Worm (Caenorhabditis elegans) whole organism, late embryonic: ENCODE data around the gene ppk-2.

Experiments used
- C08G9.2 ChIP-seq: sonication (generic microtip); optimal IDR thresholded peaks from 2 replicates; lab custom pipeline; 2016; ENCODE audit warnings: mild to moderate bottlenecking, missing genetic modification characterization, moderate library complexity, missing compliant biosample characterization
- T23F11.4 ChIP-seq: fragments of 200-800 bp; sonication (Bioruptor generic); optimal IDR thresholded peaks from 2 replicates; lab custom pipeline; 2018; ENCODE audit warnings: mild to moderate bottlenecking, missing genetic modification characterization, missing compliant biosample characterization
- Y22D7AL.16 ChIP-seq: sonication (generic microtip); optimal IDR thresholded peaks from 2 replicates; lab custom pipeline; 2016; ENCODE audit warnings: missing genetic modification characterization, missing compliant biosample characterization
- ahr-1 ChIP-seq: sonication (generic microtip); optimal IDR thresholded peaks from 2 replicates; lab custom pipeline; 2016; ENCODE audit warnings: missing genetic modification characterization, missing compliant biosample characterization
- ama-1 ChIP-seq: fragments of 150-350 bp; optimal IDR thresholded peaks from 2 replicates; lab custom pipeline; 2014
- ceh-14 ChIP-seq: sonication (generic microtip); optimal IDR thresholded peaks from 2 replicates; lab custom pipeline; 2016; ENCODE audit warnings: missing genotype, missing genetic modification characterization, missing compliant biosample characterization
- ceh-19 ChIP-seq: fragments of 200-800 bp; sonication (Bioruptor generic); optimal IDR thresholded peaks from 2 replicates; lab custom pipeline; 2018; ENCODE audit warnings: mild to moderate bottlenecking, missing genetic modification characterization, missing compliant biosample characterization
- ceh-2 ChIP-seq: sonication (generic microtip); optimal IDR thresholded peaks from 2 replicates; lab custom pipeline; 2016; ENCODE audit warnings: missing genotype, missing genetic modification characterization, missing compliant biosample characterization
- ceh-30 ChIP-seq: fragments of 150-350 bp; optimal IDR thresholded peaks from 2 replicates; lab custom pipeline; 2014; ENCODE audit warnings: missing biosample characterization, missing genetic modification characterization
- ceh-31 ChIP-seq: sonication (generic microtip); optimal IDR thresholded peaks from 2 replicates; lab custom pipeline; 2016; ENCODE audit warnings: missing genetic modification characterization, missing compliant biosample characterization
- ceh-34 ChIP-seq: sonication (generic microtip); optimal IDR thresholded peaks from 2 replicates; lab custom pipeline; 2016; ENCODE audit warnings: mild to moderate bottlenecking, missing genetic modification characterization, missing compliant biosample characterization
- ceh-45 ChIP-seq: fragments of 200-800 bp; sonication (Bioruptor generic); IDR thresholded peaks from 2 replicates; pipeline ENCODE4 v1.3.6; 2022; ENCODE audit warnings: missing genetic modification reagents, missing genetic modification characterization, missing compliant biosample characterization
- ceh-48 ChIP-seq: sonication (generic microtip); optimal IDR thresholded peaks from 2 replicates; lab custom pipeline; 2016; ENCODE audit warnings: missing genetic modification characterization, inconsistent platforms, missing compliant biosample characterization
- ceh-6 ChIP-seq: fragments of 200-800 bp; sonication (Bioruptor generic); optimal IDR thresholded peaks from 2 replicates; lab custom pipeline; 2018; ENCODE audit warnings: mild to moderate bottlenecking, missing genetic modification characterization, missing compliant biosample characterization
- ceh-9 ChIP-seq: sonication (generic microtip); optimal IDR thresholded peaks from 2 replicates; lab custom pipeline; 2016; ENCODE audit warnings: mild to moderate bottlenecking, missing genetic modification characterization, inconsistent platforms, missing compliant biosample characterization
- che-1 ChIP-seq: sonication (generic microtip); optimal IDR thresholded peaks from 2 replicates; lab custom pipeline; 2016; ENCODE audit warnings: mild to moderate bottlenecking, missing genetic modification characterization, missing compliant biosample characterization
- eyg-1 ChIP-seq: sonication (generic microtip); optimal IDR thresholded peaks from 2 replicates; lab custom pipeline; 2016; ENCODE audit warnings: missing genotype, missing genetic modification characterization, missing compliant biosample characterization
- fax-1 ChIP-seq: sonication (generic microtip); optimal IDR thresholded peaks from 2 replicates; lab custom pipeline; 2016; ENCODE audit warnings: missing genotype, missing genetic modification characterization, missing compliant biosample characterization
- fkh-10 ChIP-seq: fragments of 150-350 bp; optimal IDR thresholded peaks from 2 replicates; lab custom pipeline; 2014; ENCODE audit warnings: missing biosample characterization, missing genetic modification reagents, missing genetic modification characterization
- fkh-6 ChIP-seq: sonication (generic microtip); optimal IDR thresholded peaks from 2 replicates; lab custom pipeline; 2016; ENCODE audit warnings: missing genetic modification characterization, missing compliant biosample characterization
- hlh-15 ChIP-seq: sonication (generic microtip); optimal IDR thresholded peaks from 2 replicates; lab custom pipeline; 2016; ENCODE audit warnings: missing genetic modification characterization, missing compliant biosample characterization
- hlh-30 ChIP-seq: sonication (generic microtip); optimal IDR thresholded peaks from 2 replicates; lab custom pipeline; 2017; ENCODE audit warnings: antibody characterized with exemption, missing genetic modification characterization, missing compliant biosample characterization; ENCODE audit not compliant: insufficient read depth
- hlh-8 ChIP-seq: sonication (generic microtip); optimal IDR thresholded peaks from 2 replicates; lab custom pipeline; 2016; ENCODE audit warnings: missing genotype, missing genetic modification characterization, missing compliant biosample characterization
- lim-6 ChIP-seq: sonication (generic microtip); optimal IDR thresholded peaks from 2 replicates; lab custom pipeline; 2016; ENCODE audit warnings: missing genetic modification characterization, missing compliant biosample characterization
- madf-2 ChIP-seq: sonication (generic microtip); optimal IDR thresholded peaks from 2 replicates; lab custom pipeline; 2017; ENCODE audit warnings: missing genetic modification characterization, missing compliant biosample characterization
- nfya-1 ChIP-seq: sonication (generic microtip); optimal IDR thresholded peaks from 2 replicates; lab custom pipeline; 2017; ENCODE audit warnings: missing genetic modification characterization, mild to moderate bottlenecking, missing compliant biosample characterization, antibody characterized with exemption, moderate library complexity
- nhr-11 ChIP-seq: fragments of 150-350 bp; optimal IDR thresholded peaks from 2 replicates; lab custom pipeline; 2014; ENCODE audit warnings: missing biosample characterization, missing genetic modification characterization
- nhr-232 ChIP-seq: sonication (generic microtip); optimal IDR thresholded peaks from 2 replicates; lab custom pipeline; 2016; ENCODE audit warnings: missing genetic modification characterization, missing compliant biosample characterization
- npax-4 ChIP-seq: sonication (generic microtip); optimal IDR thresholded peaks from 2 replicates; lab custom pipeline; 2016; ENCODE audit warnings: missing genetic modification characterization, missing compliant biosample characterization
- odd-2 ChIP-seq: sonication (generic microtip); optimal IDR thresholded peaks from 2 replicates; lab custom pipeline; 2017; ENCODE audit warnings: antibody characterized with exemption, mild to moderate bottlenecking, missing genetic modification characterization, missing compliant biosample characterization
- pag-3 ChIP-seq: sonication (generic microtip); optimal IDR thresholded peaks from 2 replicates; lab custom pipeline; 2016; ENCODE audit warnings: missing compliant biosample characterization, missing genetic modification characterization, borderline replicate concordance
- pax-1 ChIP-seq: fragments of 150-350 bp; optimal IDR thresholded peaks from 2 replicates; lab custom pipeline; 2014; ENCODE audit warnings: missing biosample characterization, missing genetic modification characterization
- pha-2 ChIP-seq: sonication (generic microtip); optimal IDR thresholded peaks from 2 replicates; lab custom pipeline; 2017; ENCODE audit warnings: mild to moderate bottlenecking, missing genetic modification characterization, missing compliant biosample characterization
- pha-4 ChIP-seq: fragments of 150-350 bp; optimal IDR thresholded peaks from 2 replicates; lab custom pipeline; 2018; ENCODE audit warnings: missing biosample characterization, missing genetic modification reagents, missing genetic modification characterization
- pqm-1 ChIP-seq: sonication (generic microtip); optimal IDR thresholded peaks from 2 replicates; lab custom pipeline; 2016; ENCODE audit warnings: missing genetic modification characterization, missing compliant biosample characterization
- pros-1 ChIP-seq: fragments of 150-350 bp; optimal IDR thresholded peaks from 2 replicates; lab custom pipeline; 2014; ENCODE audit warnings: missing biosample characterization, missing genetic modification reagents, missing genetic modification characterization
- ref-2 ChIP-seq: sonication (generic microtip); optimal IDR thresholded peaks from 2 replicates; lab custom pipeline; 2016; ENCODE audit warnings: missing genetic modification characterization, missing compliant biosample characterization
- rnt-1 ChIP-seq: sonication (generic microtip); optimal IDR thresholded peaks from 2 replicates; lab custom pipeline; 2016; ENCODE audit warnings: missing genetic modification characterization, missing compliant biosample characterization
- sdc-2 ChIP-seq: sonication (generic microtip); optimal IDR thresholded peaks from 2 replicates; lab custom pipeline; 2016; ENCODE audit warnings: missing genotype, missing genetic modification characterization, missing compliant biosample characterization
- sox-4 ChIP-seq: sonication (generic microtip); optimal IDR thresholded peaks from 2 replicates; lab custom pipeline; 2017; ENCODE audit warnings: mild to moderate bottlenecking, missing genetic modification characterization, inconsistent platforms, missing compliant biosample characterization
- tbx-2 ChIP-seq: sonication (generic microtip); optimal IDR thresholded peaks from 2 replicates; lab custom pipeline; 2016; ENCODE audit warnings: missing genetic modification characterization, missing compliant biosample characterization
- tbx-7 ChIP-seq: sonication (generic microtip); optimal IDR thresholded peaks from 2 replicates; lab custom pipeline; 2016; ENCODE audit warnings: missing genotype, missing genetic modification characterization, missing compliant biosample characterization
- unc-3 ChIP-seq, 2 experiments: fragments of 200-800 bp in 1 of 2; sonication (Bioruptor generic) in 1 of 2; sonication (generic microtip) in 1 of 2; conservative IDR thresholded peaks in 1 of 2; optimal IDR thresholded peaks in 1 of 2; 2 replicates each; pipeline versions ENCODE4 v1.3.6 to Lab custom; 2016 to 2022; ENCODE audit warnings: missing compliant biosample characterization in 2 of 2, missing genetic modification characterization in 2 of 2, missing genetic modification reagents in 1 of 2
- unc-42 ChIP-seq: sonication (generic microtip); optimal IDR thresholded peaks from 2 replicates; lab custom pipeline; 2016; ENCODE audit warnings: missing genotype, missing genetic modification characterization, missing compliant biosample characterization
- unc-55 ChIP-seq: sonication (generic microtip); optimal IDR thresholded peaks from 2 replicates; lab custom pipeline; 2017; ENCODE audit warnings: missing biosample characterization, missing genetic modification reagents, missing genetic modification characterization
- unc-86 ChIP-seq: sonication (generic microtip); optimal IDR thresholded peaks from 2 replicates; lab custom pipeline; 2016; ENCODE audit warnings: missing genetic modification characterization, missing compliant biosample characterization
- zip-5 ChIP-seq: sonication (generic microtip); optimal IDR thresholded peaks from 2 replicates; lab custom pipeline; 2016; ENCODE audit warnings: missing genetic modification characterization, missing compliant biosample characterization
- ztf-16 ChIP-seq: sonication (generic microtip); optimal IDR thresholded peaks from 2 replicates; lab custom pipeline; 2017; ENCODE audit warnings: missing genetic modification characterization, missing compliant biosample characterization

ppk-2 gene

DNA sequence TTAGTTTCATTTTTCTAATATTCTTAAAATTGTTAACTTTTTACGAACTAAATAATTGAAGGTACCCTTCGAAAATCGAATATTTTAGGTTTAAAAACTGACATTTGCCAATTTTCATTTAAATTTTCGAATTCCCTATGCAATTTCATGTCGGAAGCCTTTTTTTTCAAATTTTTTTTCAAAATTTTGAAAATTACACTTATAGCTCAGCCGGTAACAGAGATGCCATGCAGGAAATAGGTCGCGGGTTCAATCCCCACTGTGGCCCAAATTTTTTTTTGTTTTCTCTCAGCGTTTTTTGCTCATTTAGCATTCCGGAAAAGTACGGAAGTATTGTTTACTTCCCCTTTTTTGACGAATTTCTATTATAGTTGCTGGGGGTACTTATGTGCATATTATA lies 27.3 kb downstream of the ppk-2 start:
- no peak for TF ChIP-seq ceh-45 (GFP tag; lab: Robert Waterston, UW)
- TF ChIP-seq ceh-9 (tag; lab: Kevin White, UChicago), result no peak
- no peak for TF ChIP-seq nhr-11 (tag; lab: Kevin White, UChicago)
- TF ChIP-seq ceh-14 (tag; lab: Kevin White, UChicago), result no peak
- no peak for TF ChIP-seq nhr-232
- no peak for TF ChIP-seq pha-2
- TF ChIP-seq unc-55 (GFP tag; lab: Kevin White, UChicago), result no peak
- no peak for TF ChIP-seq odd-2
- TF ChIP-seq lim-6 (tag; lab: Kevin White, UChicago), result no peak
- TF ChIP-seq fkh-10, result no peak
- no peak for TF ChIP-seq eyg-1 (tag; lab: Kevin White, UChicago)
- TF ChIP-seq pqm-1 (tag; lab: Kevin White, UChicago), result no peak
- no peak for TF ChIP-seq pax-1 (tag; lab: Kevin White, UChicago)
- TF ChIP-seq ceh-19, result no peak
- TF ChIP-seq pha-4 (tag; lab: Kevin White, UChicago), result no peak
- no peak for TF ChIP-seq ceh-48 (tag; lab: Kevin White, UChicago)
- TF ChIP-seq unc-86 (tag; lab: Kevin White, UChicago), result no peak
- TF ChIP-seq ref-2 (tag; lab: Kevin White, UChicago), result no peak

DNA sequence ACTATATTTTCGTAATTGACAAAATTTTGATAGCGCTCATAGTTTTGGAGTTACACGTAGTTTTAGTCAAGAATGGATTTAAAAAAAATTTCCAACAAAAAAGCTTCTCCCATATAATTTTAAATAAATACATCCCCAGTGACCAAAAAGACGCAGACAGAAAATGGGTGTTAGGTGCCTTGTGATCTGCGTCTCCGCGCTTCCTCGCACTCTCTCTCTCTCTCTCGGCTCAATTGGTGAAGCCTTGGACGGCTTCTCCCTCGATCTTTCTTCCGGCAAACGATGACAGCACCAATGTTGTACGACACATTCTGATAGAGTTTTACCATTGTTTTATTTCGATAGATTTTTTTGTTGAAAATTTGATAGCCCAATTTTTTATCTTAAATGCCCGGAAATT lies 27.9 kb downstream of the ppk-2 start:
- TF ChIP-seq sdc-2 (tag; lab: Kevin White, UChicago) (no peak), sox-4 (tag; lab: Kevin White, UChicago) (no peak), hlh-30 (tag; lab: Kevin White, UChicago) (peak; percentile 5), nhr-11 (tag; lab: Kevin White, UChicago) (no peak), hlh-15 (tag; lab: Kevin White, UChicago) (no peak), pax-1 (tag; lab: Kevin White, UChicago) (no peak), ceh-14 (tag; lab: Kevin White, UChicago) (no peak), madf-2 (tag; lab: Kevin White, UChicago) (no peak), ceh-2 (tag; lab: Kevin White, UChicago) (no peak), Y22D7AL.16 (no peak), tbx-2 (tag; lab: Kevin White, UChicago) (no peak), T23F11.4 (GFP tag; lab: Kevin White, UChicago) (no peak), ceh-19 (no peak), unc-86 (tag; lab: Kevin White, UChicago) (no peak), unc-42 (peak; percentile 15), pha-2 (no peak), ama-1 (no peak), ahr-1 (tag; lab: Kevin White, UChicago) (no peak), pag-3 (tag; lab: Kevin White, UChicago) (no peak), zip-5 (no peak), rnt-1 (tag; lab: Kevin White, UChicago) (no peak), nfya-1 (tag; lab: Kevin White, UChicago) (peak; percentile 4), unc-3 (GFP tag; conservative IDR thresholded peaks at IDR 0.05; lab: Robert Waterston, UW) (no peak), unc-3 (tag; optimal IDR thresholded peaks at IDR 0.05; lab: Kevin White, UChicago) (no peak), ceh-31 (tag; lab: Kevin White, UChicago) (peak; percentile 20)

DNA sequence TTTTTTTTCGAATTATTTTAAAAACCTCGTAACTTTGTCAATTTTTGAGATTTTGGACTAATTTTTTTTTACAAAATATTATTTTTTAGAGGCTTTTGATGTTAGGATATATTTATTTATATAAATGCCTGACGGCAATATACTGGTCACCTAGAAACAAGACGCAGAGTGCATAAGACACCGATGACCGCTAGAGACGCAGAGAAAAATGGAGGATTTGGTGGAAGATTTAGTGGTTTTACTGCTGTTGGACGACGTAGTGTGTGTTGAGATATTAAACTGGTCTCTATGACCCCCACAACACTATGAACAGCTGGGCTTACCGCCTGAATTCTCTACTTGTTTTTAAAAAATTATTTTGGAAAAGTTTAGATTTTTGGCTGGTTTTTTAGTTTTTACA lies 30.0 kb downstream of the ppk-2 start:
- peak; percentile 24 for TF ChIP-seq nfya-1 (tag; lab: Kevin White, UChicago)
- peak; percentile 63 for TF ChIP-seq unc-55 (GFP tag; lab: Kevin White, UChicago)
- TF ChIP-seq ztf-16 (tag; lab: Kevin White, UChicago), result no peak

DNA sequence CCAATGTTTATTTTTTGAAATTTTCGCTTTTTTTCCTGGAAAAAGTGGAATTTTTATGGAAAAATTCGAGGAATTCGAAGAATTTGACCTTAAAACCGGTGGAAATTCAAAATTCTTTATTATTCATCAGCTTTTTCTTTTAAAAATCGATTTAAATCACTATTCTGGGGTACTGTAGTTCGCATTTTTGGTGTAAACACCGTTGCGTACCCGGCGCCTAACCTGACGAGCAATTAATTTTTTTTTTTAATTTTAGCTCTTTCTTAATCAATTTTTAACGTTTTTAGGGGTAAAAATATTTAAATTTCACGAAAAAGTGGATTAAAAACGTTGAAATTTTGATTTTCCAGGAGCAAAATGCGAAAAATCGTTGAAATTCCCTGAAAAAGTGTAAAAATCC lies 31.8 kb downstream of the ppk-2 start:
- TF ChIP-seq fkh-6 (no peak), che-1 (tag; lab: Kevin White, UChicago) (no peak), C08G9.2 (tag; lab: Kevin White, UChicago) (no peak), unc-55 (GFP tag; lab: Kevin White, UChicago) (no peak), npax-4 (tag; lab: Kevin White, UChicago) (no peak), tbx-7 (tag; lab: Kevin White, UChicago) (no peak), ahr-1 (tag; lab: Kevin White, UChicago) (no peak), ceh-14 (tag; lab: Kevin White, UChicago) (no peak), nhr-11 (tag; lab: Kevin White, UChicago) (no peak), pros-1 (tag; lab: Kevin White, UChicago) (no peak), madf-2 (tag; lab: Kevin White, UChicago) (no peak), fax-1 (no peak), hlh-8 (tag; lab: Kevin White, UChicago) (no peak), fkh-10 (no peak), ceh-30 (tag; lab: Kevin White, UChicago) (no peak), ztf-16 (tag; lab: Kevin White, UChicago) (no peak), ceh-34 (tag; lab: Kevin White, UChicago) (no peak), eyg-1 (tag; lab: Kevin White, UChicago) (no peak), ceh-19 (no peak), ceh-6 (GFP tag; lab: Kevin White, UChicago) (no peak)
